Fruit fly (Drosophila melanogaster) whole organism, embryonic: Measurements from ENCODE around the gene CG4301.

ENCODE experiments used
- Blimp-1 ChIP-seq: fragments of 200-800 bp; sonication (Bioruptor generic); optimal IDR thresholded peaks from 3 replicates; lab custom pipeline; 2018; ENCODE audit warnings: missing biosample characterization, missing genetic modification characterization, mild to moderate bottlenecking, moderate library complexity, missing genetic modification reagents
- Bteb2 ChIP-seq: fragments of 200-800 bp; sonication (Bioruptor generic); optimal IDR thresholded peaks from 2 replicates; lab custom pipeline; 2016; ENCODE audit warnings: missing biosample characterization, missing genetic modification characterization
- CG10462 ChIP-seq: fragments of 200-800 bp; sonication (Bioruptor generic); optimal IDR thresholded peaks from 2 replicates; lab custom pipeline; 2016; ENCODE audit warnings: missing biosample characterization, missing genetic modification characterization
- CG11093 ChIP-seq: fragments of 200-800 bp; sonication (Bioruptor generic); IDR thresholded peaks from 3 replicates; pipeline ENCODE4 v1.3.6; 2022; ENCODE audit warnings: missing biosample characterization, missing genetic modification characterization
- CG11504 ChIP-seq: fragments of 200-800 bp; sonication (Bioruptor generic); optimal IDR thresholded peaks from 3 replicates; lab custom pipeline; 2019; ENCODE audit warnings: missing biosample characterization, mild to moderate bottlenecking, missing genetic modification characterization, moderate library complexity
- CG12104 ChIP-seq: fragments of 200-800 bp; sonication (Bioruptor generic); optimal IDR thresholded peaks from 3 replicates; lab custom pipeline; 2016; ENCODE audit warnings: missing biosample characterization, missing genetic modification characterization
- CG12744 ChIP-seq: fragments of 200-800 bp; sonication (Bioruptor generic); optimal IDR thresholded peaks from 2 replicates; lab custom pipeline; 2016; ENCODE audit warnings: missing biosample characterization, missing genetic modification characterization
- CG13775 ChIP-seq: fragments of 200-800 bp; sonication (Bioruptor generic); optimal IDR thresholded peaks from 3 replicates; lab custom pipeline; 2017; ENCODE audit warnings: missing biosample characterization, mild to moderate bottlenecking, missing genetic modification characterization
- CG15269 ChIP-seq: fragments of 200-800 bp; sonication (Bioruptor generic); optimal IDR thresholded peaks from 2 replicates; lab custom pipeline; 2018; ENCODE audit warnings: missing biosample characterization, mild to moderate bottlenecking, missing genetic modification characterization, moderate library complexity
- CG17186 ChIP-seq: fragments of 200-800 bp; sonication (Bioruptor generic); optimal IDR thresholded peaks from 3 replicates; lab custom pipeline; 2017; ENCODE audit warnings: missing biosample characterization, missing genetic modification reagents, missing genetic modification characterization
- CG32772 ChIP-seq: fragments of 200-800 bp; sonication (Bioruptor generic); IDR thresholded peaks from 2 replicates; pipeline ENCODE4 v1.3.6; 2022; ENCODE audit warnings: missing biosample characterization, missing genetic modification characterization
- CG4360 ChIP-seq: fragments of 200-800 bp; sonication (Bioruptor generic); IDR thresholded peaks from 2 replicates; pipeline ENCODE4 v1.3.6; 2022; ENCODE audit warnings: missing biosample characterization, missing genetic modification characterization
- CG4617 ChIP-seq: fragments of 200-800 bp; sonication (Bioruptor generic); optimal IDR thresholded peaks from 3 replicates; lab custom pipeline; 2016; ENCODE audit warnings: missing biosample characterization, missing genetic modification characterization, borderline replicate concordance
- CG9609 ChIP-seq: fragments of 200-800 bp; sonication (Bioruptor generic); optimal IDR thresholded peaks from 3 replicates; lab custom pipeline; 2016; ENCODE audit warnings: missing biosample characterization, missing genetic modification characterization
- CG9817 ChIP-seq: fragments of 200-800 bp; sonication (Bioruptor generic); optimal IDR thresholded peaks from 2 replicates; lab custom pipeline; 2018; ENCODE audit warnings: missing biosample characterization, mild to moderate bottlenecking, missing genetic modification characterization, moderate library complexity
- CTCF ChIP-seq: fragments of 200-800 bp; sonication (Bioruptor generic); optimal IDR thresholded peaks from 2 replicates; lab custom pipeline; 2017; ENCODE audit warnings: missing biosample characterization, mild to moderate bottlenecking, missing genetic modification characterization, moderate library complexity
- Camta ChIP-seq: fragments of 200-800 bp; sonication (Bioruptor generic); optimal IDR thresholded peaks from 2 replicates; lab custom pipeline; 2016; ENCODE audit warnings: missing biosample characterization, missing genetic modification characterization
- CkIIα-i1 ChIP-seq: fragments of 200-800 bp; sonication (Bioruptor generic); IDR thresholded peaks from 2 replicates; pipeline ENCODE4 v1.3.6; 2022; ENCODE audit warnings: missing biosample characterization, missing genetic modification characterization
- E2f1 ChIP-seq: fragments of 200-800 bp; sonication (Bioruptor generic); IDR thresholded peaks from 2 replicates; pipeline ENCODE4 v1.3.6; 2022; ENCODE audit warnings: missing biosample characterization, missing genetic modification characterization
- Elba2 ChIP-seq: fragments of 200-800 bp; sonication (Bioruptor generic); optimal IDR thresholded peaks from 3 replicates; lab custom pipeline; 2016; ENCODE audit warnings: missing biosample characterization, missing genetic modification characterization
- Fer1 ChIP-seq: fragments of 200-800 bp; sonication (Bioruptor generic); optimal IDR thresholded peaks from 2 replicates; lab custom pipeline; 2017; ENCODE audit warnings: missing biosample characterization, mild to moderate bottlenecking, missing genetic modification characterization
- H15 ChIP-seq: fragments of 200-800 bp; sonication (Bioruptor generic); IDR thresholded peaks from 3 replicates; pipeline ENCODE4 v1.3.6; 2022; ENCODE audit warnings: missing biosample characterization, missing genetic modification characterization
- HHEX ChIP-seq: fragments of 200-800 bp; sonication (Bioruptor generic); optimal IDR thresholded peaks from 3 replicates; lab custom pipeline; 2017; ENCODE audit warnings: missing biosample characterization, mild to moderate bottlenecking, missing genetic modification characterization, missing genetic modification reagents
- Lhr ChIP-seq: fragments of 200-800 bp; sonication (Bioruptor generic); optimal IDR thresholded peaks from 3 replicates; lab custom pipeline; 2017; ENCODE audit warnings: mild to moderate bottlenecking, missing biosample characterization, missing genetic modification reagents, missing genetic modification characterization
- Lim3 ChIP-seq: fragments of 200-800 bp; sonication (Bioruptor generic); IDR thresholded peaks from 2 replicates; pipeline ENCODE4 v1.3.6; 2022; ENCODE audit warnings: missing biosample characterization, missing genetic modification characterization
- MBD-R2 ChIP-seq: fragments of 200-800 bp; sonication (Bioruptor generic); IDR thresholded peaks from 2 replicates; pipeline ENCODE4 v1.3.6; 2022; ENCODE audit warnings: missing biosample characterization, missing genetic modification characterization
- MTF-1 ChIP-seq: fragments of 200-800 bp; sonication (Bioruptor generic); optimal IDR thresholded peaks from 2 replicates; lab custom pipeline; 2018; ENCODE audit warnings: missing biosample characterization, mild to moderate bottlenecking, missing genetic modification characterization, borderline replicate concordance
- Med ChIP-seq: fragments of 200-800 bp; sonication (Bioruptor generic); peaks from one replicate; lab custom pipeline; 2016; ENCODE audit warnings: missing biosample characterization, missing genetic modification characterization, mild to moderate bottlenecking, inconsistent platforms, moderate library complexity
- Optix ChIP-seq: fragments of 200-800 bp; sonication (Bioruptor generic); IDR thresholded peaks from 3 replicates; pipeline ENCODE4 v1.3.6; 2022; ENCODE audit warnings: missing biosample characterization, missing genetic modification characterization
- Usf ChIP-seq: fragments of 200-800 bp; sonication (Bioruptor generic); optimal IDR thresholded peaks from 2 replicates; lab custom pipeline; 2017; ENCODE audit warnings: missing genotype, missing biosample characterization, missing genetic modification characterization
- aop ChIP-seq: fragments of 200-800 bp; sonication (Bioruptor generic); IDR thresholded peaks from 2 replicates; pipeline ENCODE4 v1.3.6; 2022; ENCODE audit warnings: missing biosample characterization, missing genetic modification characterization
- ase ChIP-seq: fragments of 200-800 bp; sonication (Bioruptor generic); IDR thresholded peaks from 3 replicates; pipeline ENCODE4 v1.3.6; 2022; ENCODE audit warnings: missing biosample characterization, missing genetic modification characterization
- chn ChIP-seq: fragments of 200-800 bp; sonication (Bioruptor generic); optimal IDR thresholded peaks from 2 replicates; lab custom pipeline; 2016; ENCODE audit warnings: missing biosample characterization, missing genetic modification characterization
- dmrt99B ChIP-seq: fragments of 200-800 bp; sonication (Bioruptor generic); optimal IDR thresholded peaks from 2 replicates; lab custom pipeline; 2018; ENCODE audit warnings: missing biosample characterization, mild to moderate bottlenecking, missing genetic modification characterization, moderate library complexity
- fd102C ChIP-seq: fragments of 200-800 bp; sonication (Bioruptor generic); optimal IDR thresholded peaks from 2 replicates; lab custom pipeline; 2018; ENCODE audit warnings: missing biosample characterization, mild to moderate bottlenecking, missing genetic modification characterization, moderate library complexity
- gcm ChIP-seq: fragments of 200-800 bp; sonication (Bioruptor generic); optimal IDR thresholded peaks from 2 replicates; lab custom pipeline; 2019; ENCODE audit warnings: missing biosample characterization, mild to moderate bottlenecking, missing genetic modification characterization, moderate library complexity
- gem ChIP-seq: fragments of 200-800 bp; sonication (Bioruptor generic); optimal IDR thresholded peaks from 2 replicates; lab custom pipeline; 2019; ENCODE audit warnings: missing biosample characterization, mild to moderate bottlenecking, missing genetic modification characterization, moderate library complexity
- gsb-n ChIP-seq: fragments of 200-800 bp; sonication (Bioruptor generic); optimal IDR thresholded peaks from 3 replicates; lab custom pipeline; 2018; ENCODE audit warnings: missing biosample characterization, mild to moderate bottlenecking, missing genetic modification characterization
- knrl ChIP-seq: fragments of 200-800 bp; sonication (Bioruptor generic); IDR thresholded peaks from 3 replicates; pipeline ENCODE4 v1.3.6; 2022; ENCODE audit warnings: missing biosample characterization, missing genetic modification characterization; ENCODE audit not compliant: partially characterized antibody
- tap ChIP-seq: fragments of 200-800 bp; optimal IDR thresholded peaks from 3 replicates; lab custom pipeline; 2019; ENCODE audit warnings: missing biosample characterization, mild to moderate bottlenecking, missing genetic modification characterization, moderate library complexity
- tin ChIP-seq: fragments of 200-800 bp; sonication (Bioruptor generic); optimal IDR thresholded peaks from 3 replicates; lab custom pipeline; 2016; ENCODE audit warnings: missing biosample characterization, missing genetic modification characterization
- tx ChIP-seq: fragments of 200-800 bp; sonication (Bioruptor generic); optimal IDR thresholded peaks from 2 replicates; lab custom pipeline; 2016; ENCODE audit warnings: missing biosample characterization, missing genetic modification characterization
- usp ChIP-seq: fragments of >200 bp; optimal IDR thresholded peaks from 2 replicates; lab custom pipeline; 2017; ENCODE audit warnings: missing biosample characterization, missing genetic modification characterization
- wor ChIP-seq: fragments of 200-800 bp; sonication (Bioruptor generic); IDR thresholded peaks from 2 replicates; pipeline ENCODE4 v1.3.6; 2022; ENCODE audit warnings: missing biosample characterization, missing genetic modification characterization
- yki ChIP-seq: fragments of >200 bp; optimal IDR thresholded peaks from 3 replicates; lab custom pipeline; 2018

The CG4301 gene

dm6 chrX:16358670-16359320 lies 46.5 kb upstream of the CG4301 start, which contains the start of the genes U2af50 and PIG-Q (continued):
- TF ChIP-seq Med: peak; percentile 90
- TF ChIP-seq CG11504 (tag; lab: Kevin White, UChicago): peak; percentile 93
- peak; percentile 37 for TF ChIP-seq Bteb2
- peak; percentile 92; the same call in 1 of the 2 replicates for TF ChIP-seq E2f1 (GFP tag; lab: Robert Waterston, UW)
- TF ChIP-seq CG32772 (GFP tag; lab: Robert Waterston, UW): no peak
- TF ChIP-seq CG12744 (GFP tag; lab: Kevin White, UChicago): no peak
- TF ChIP-seq aop (GFP tag; lab: Robert Waterston, UW): no peak
- TF ChIP-seq CG4617 (GFP tag; lab: Kevin White, UChicago): peak; percentile 62
- TF ChIP-seq MTF-1 (GFP tag; lab: Kevin White, UChicago): no peak
- peak; percentile 30 for TF ChIP-seq Elba2
- TF ChIP-seq tx (GFP tag; lab: Kevin White, UChicago): peak; percentile 43
- TF ChIP-seq Optix (GFP tag; lab: Robert Waterston, UW): no peak; the same call in 2 of the 3 replicates
- TF ChIP-seq CG9817 (tag; lab: Kevin White, UChicago): no peak
- TF ChIP-seq CG12104 (GFP tag; lab: Kevin White, UChicago): peak; percentile 73
- TF ChIP-seq dmrt99B (tag; lab: Kevin White, UChicago): peak; percentile 93
- TF ChIP-seq yki (lab: Kevin White, UChicago): no peak
- TF ChIP-seq CG13775: peak; percentile 95
- TF ChIP-seq gsb-n (tag; lab: Kevin White, UChicago): no peak
- TF ChIP-seq usp (GFP tag; lab: Kevin White, UChicago): no peak
- TF ChIP-seq wor: peak; percentile 83; the same call in 1 of the 2 replicates
- peak; percentile 56 for TF ChIP-seq chn
- peak; percentile 91 for TF ChIP-seq Usf (GFP tag; lab: Kevin White, UChicago)
- no peak; the same call in none of the 3 replicates for TF ChIP-seq knrl (GFP tag; lab: Robert Waterston, UW)
- peak; percentile 41 for TF ChIP-seq CTCF (GFP tag; lab: Kevin White, UChicago)
- peak; percentile 57 for TF ChIP-seq Camta (GFP tag; lab: Kevin White, UChicago)
- TF ChIP-seq CG10462 (GFP tag; lab: Kevin White, UChicago): peak; percentile 75
- TF ChIP-seq Lim3: no peak; the same call in 1 of the 2 replicates
- TF ChIP-seq ase: peak; percentile 84
- peak; percentile 97 for TF ChIP-seq gem (tag; lab: Kevin White, UChicago)
- TF ChIP-seq Fer1: peak; percentile 91
- TF ChIP-seq tap: peak; percentile 88
- peak; percentile 92 for TF ChIP-seq gcm (GFP tag; lab: Kevin White, UChicago)
- TF ChIP-seq CG4360 (GFP tag; lab: Robert Waterston, UW): peak; percentile 67
- TF ChIP-seq Blimp-1: peak; percentile 90
- peak; percentile 88 for TF ChIP-seq MBD-R2 (GFP tag; lab: Robert Waterston, UW)
- no peak; the same call in 2 of the 3 replicates for TF ChIP-seq CG11093
- no peak for TF ChIP-seq CkIIα-i1 (GFP tag; lab: Robert Waterston, UW)
- TF ChIP-seq CG15269: peak; percentile 95
- peak; percentile 89 for TF ChIP-seq H15
- peak; percentile 66 for TF ChIP-seq CG9609 (GFP tag; lab: Kevin White, UChicago)
- peak; percentile 64 for TF ChIP-seq fd102C
- TF ChIP-seq Lhr: peak; percentile 67
- peak; percentile 42 for TF ChIP-seq CG17186 (GFP tag; lab: Kevin White, UChicago)
- peak; percentile 89 for TF ChIP-seq tin (GFP tag; lab: Kevin White, UChicago)
- peak; percentile 91 for TF ChIP-seq HHEX (GFP tag; lab: Kevin White, UChicago)
